Fruit fly (Drosophila melanogaster) whole organism, adult: ENCODE measurements around the gene timeout.

Experiments
- CG33017 ChIP-seq: fragments of 200-800 bp; sonication (Bioruptor generic); optimal IDR thresholded peaks from 2 replicates; lab custom pipeline; 2018; ENCODE audit warnings: missing biosample characterization, mild to moderate bottlenecking, missing genetic modification characterization, moderate library complexity
- CG5204 ChIP-seq: fragments of 200-800 bp; sonication (Bioruptor generic); optimal IDR thresholded peaks from 2 replicates; lab custom pipeline; 2016; ENCODE audit warnings: missing biosample characterization, missing genetic modification characterization
- CG7045 ChIP-seq: fragments of 200-800 bp; sonication (Bioruptor generic); optimal IDR thresholded peaks from 2 replicates; lab custom pipeline; 2017; ENCODE audit warnings: missing biosample characterization, mild to moderate bottlenecking, missing genetic modification characterization
- Crg-1 ChIP-seq: fragments of 200-800 bp; sonication (Bioruptor generic); optimal IDR thresholded peaks from 2 replicates; lab custom pipeline; 2016; ENCODE audit warnings: missing biosample characterization, missing genetic modification characterization
- bab1 ChIP-seq: fragments of 200-800 bp; sonication (Bioruptor generic); optimal IDR thresholded peaks from 3 replicates; lab custom pipeline; 2019; ENCODE audit warnings: missing biosample characterization, mild to moderate bottlenecking, missing genetic modification characterization, moderate library complexity

DNA sequence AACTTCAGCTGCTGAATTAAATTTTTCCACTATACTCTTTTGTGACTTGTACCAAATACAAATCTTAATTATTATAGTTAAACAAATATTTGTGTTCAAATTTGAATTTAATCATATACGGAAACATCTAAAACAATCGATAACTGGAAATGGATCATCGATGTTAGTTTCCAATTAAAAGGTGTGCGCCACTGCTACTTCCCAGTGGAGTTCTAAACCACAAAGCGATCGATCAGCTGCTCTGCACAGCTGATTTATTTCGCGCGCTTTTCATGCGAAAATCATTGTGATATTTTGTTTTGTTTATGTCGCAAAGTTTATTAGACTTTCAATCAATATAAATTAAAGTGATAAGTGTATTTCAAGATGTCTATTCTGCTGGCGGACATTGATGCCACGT is at the start of gene timeout:
- peak; percentile 87 for TF ChIP-seq bab1
- TF ChIP-seq CG7045 (GFP tag; lab: Kevin White, UChicago) = no peak
- TF ChIP-seq CG33017 = no peak
- TF ChIP-seq Crg-1 = no peak
- TF ChIP-seq CG5204 = no peak
